Fruit fly (Drosophila melanogaster) whole organism, embryonic: ENCODE results near the gene CG18301.

Experiments used
- Bdp1 ChIP-seq: fragments of 200-800 bp; sonication (Bioruptor generic); optimal IDR thresholded peaks from 3 replicates; lab custom pipeline; 2016; ENCODE audit warnings: missing biosample characterization, missing genetic modification characterization
- Blimp-1 ChIP-seq: fragments of 200-800 bp; sonication (Bioruptor generic); optimal IDR thresholded peaks from 3 replicates; lab custom pipeline; 2018; ENCODE audit warnings: missing biosample characterization, missing genetic modification characterization, mild to moderate bottlenecking, moderate library complexity, missing genetic modification reagents
- CG10979 ChIP-seq: fragments of 200-800 bp; sonication (Bioruptor generic); optimal IDR thresholded peaks from 2 replicates; lab custom pipeline; 2018; ENCODE audit warnings: missing biosample characterization, mild to moderate bottlenecking, missing genetic modification characterization, moderate library complexity
- CG12219 ChIP-seq: fragments of 200-800 bp; sonication (Bioruptor generic); optimal IDR thresholded peaks from 3 replicates; lab custom pipeline; 2018; ENCODE audit warnings: missing biosample characterization, mild to moderate bottlenecking, missing genetic modification characterization
- CG13296 ChIP-seq: fragments of 200-800 bp; sonication (Bioruptor generic); optimal IDR thresholded peaks from 3 replicates; lab custom pipeline; 2018; ENCODE audit warnings: missing biosample characterization, mild to moderate bottlenecking, missing genetic modification characterization
- CG13775 ChIP-seq: fragments of 200-800 bp; sonication (Bioruptor generic); optimal IDR thresholded peaks from 3 replicates; lab custom pipeline; 2017; ENCODE audit warnings: missing biosample characterization, mild to moderate bottlenecking, missing genetic modification characterization
- CG14014 ChIP-seq: fragments of 200-800 bp; sonication (Bioruptor generic); IDR thresholded peaks from 2 replicates; pipeline ENCODE4 v1.3.6; 2022; ENCODE audit warnings: missing biosample characterization, missing genetic modification characterization
- CG1647 ChIP-seq: fragments of 200-800 bp; sonication (Bioruptor generic); optimal IDR thresholded peaks from 3 replicates; lab custom pipeline; 2016; ENCODE audit warnings: missing biosample characterization, missing genetic modification characterization
- CG17186 ChIP-seq: fragments of 200-800 bp; sonication (Bioruptor generic); optimal IDR thresholded peaks from 3 replicates; lab custom pipeline; 2017; ENCODE audit warnings: missing biosample characterization, missing genetic modification reagents, missing genetic modification characterization
- CG17328 ChIP-seq: fragments of 200-800 bp; sonication (Bioruptor generic); IDR thresholded peaks from 2 replicates; pipeline ENCODE4 v1.3.6; 2022; ENCODE audit warnings: missing biosample characterization, missing genetic modification characterization
- CG1792 ChIP-seq: fragments of 200-800 bp; sonication (Bioruptor generic); optimal IDR thresholded peaks from 2 replicates; lab custom pipeline; 2016; ENCODE audit warnings: missing biosample characterization, missing genetic modification characterization
- CG2199 ChIP-seq: fragments of 200-800 bp; sonication (Bioruptor generic); IDR thresholded peaks from 3 replicates; pipeline ENCODE4 v1.3.6; 2022; ENCODE audit warnings: missing biosample characterization, missing genetic modification characterization
- CG30403 ChIP-seq: fragments of 200-800 bp; sonication (Bioruptor generic); optimal IDR thresholded peaks from 3 replicates; lab custom pipeline; 2016; ENCODE audit warnings: missing biosample characterization, missing genetic modification characterization
- CG32772 ChIP-seq: fragments of 200-800 bp; sonication (Bioruptor generic); IDR thresholded peaks from 2 replicates; pipeline ENCODE4 v1.3.6; 2022; ENCODE audit warnings: missing biosample characterization, missing genetic modification characterization
- CG8281 ChIP-seq: fragments of 200-800 bp; sonication (Bioruptor generic); optimal IDR thresholded peaks from 2 replicates; lab custom pipeline; 2018; ENCODE audit warnings: missing biosample characterization, mild to moderate bottlenecking, missing genetic modification characterization, moderate library complexity
- CG8290 ChIP-seq, 3 experiments: fragments of 200-800 bp; sonication (Bioruptor generic); optimal IDR thresholded peaks; 2 replicates each; lab custom pipeline; 2016 to 2019; ENCODE audit warnings: missing biosample characterization in 3 of 3, missing genetic modification characterization in 3 of 3, mild to moderate bottlenecking in 2 of 3, moderate library complexity in 1 of 3
- CG8924 ChIP-seq: fragments of 200-800 bp; optimal IDR thresholded peaks from 3 replicates; lab custom pipeline; 2019; ENCODE audit warnings: missing biosample characterization, mild to moderate bottlenecking, missing genetic modification characterization, moderate library complexity
- CG9437 ChIP-seq: fragments of 200-800 bp; sonication (Bioruptor generic); optimal IDR thresholded peaks from 2 replicates; lab custom pipeline; 2018; ENCODE audit warnings: missing biosample characterization, mild to moderate bottlenecking, missing genetic modification characterization
- D19B ChIP-seq: fragments of 200-800 bp; sonication (Bioruptor generic); optimal IDR thresholded peaks from 2 replicates; lab custom pipeline; 2017; ENCODE audit warnings: missing biosample characterization, mild to moderate bottlenecking, missing genetic modification characterization
- Dfd ChIP-seq, 2 experiments: fragments of >200 bp; optimal IDR thresholded peaks; 2 replicates each; lab custom pipeline; 2017; ENCODE audit warnings: missing biosample characterization in 2 of 2, missing genetic modification characterization in 2 of 2
- Dll ChIP-seq: fragments of 200-800 bp; sonication (Bioruptor generic); IDR thresholded peaks from 4 replicates; pipeline ENCODE4 v1.3.6; 2022; ENCODE audit warnings: missing biosample characterization, missing genetic modification characterization; ENCODE audit not compliant: partially characterized antibody
- Fer1 ChIP-seq: fragments of 200-800 bp; sonication (Bioruptor generic); optimal IDR thresholded peaks from 2 replicates; lab custom pipeline; 2017; ENCODE audit warnings: missing biosample characterization, mild to moderate bottlenecking, missing genetic modification characterization
- HLH3B ChIP-seq: fragments of 200-800 bp; sonication (Bioruptor generic); IDR thresholded peaks from 2 replicates; pipeline ENCODE4 v1.3.6; 2022; ENCODE audit warnings: missing biosample characterization, missing genetic modification characterization
- Mes4 ChIP-seq: fragments of 200-800 bp; sonication (Bioruptor generic); optimal IDR thresholded peaks from 2 replicates; lab custom pipeline; 2016; ENCODE audit warnings: missing biosample characterization, missing genetic modification characterization
- NfI ChIP-seq: fragments of 200-800 bp; sonication (Bioruptor generic); optimal IDR thresholded peaks from 3 replicates; lab custom pipeline; 2018; ENCODE audit warnings: missing biosample characterization, mild to moderate bottlenecking, missing genetic modification characterization, moderate library complexity
- Oaz ChIP-seq: fragments of 200-800 bp; sonication (Bioruptor generic); IDR thresholded peaks from 2 replicates; pipeline ENCODE4 v1.3.6; 2022; ENCODE audit warnings: missing biosample characterization, missing genetic modification characterization
- Side ChIP-seq: fragments of 200-800 bp; sonication (Bioruptor generic); optimal IDR thresholded peaks from 2 replicates; lab custom pipeline; 2016; ENCODE audit warnings: missing biosample characterization, missing genetic modification characterization
- Six4 ChIP-seq: fragments of 200-800 bp; sonication (Bioruptor generic); optimal IDR thresholded peaks from 2 replicates; lab custom pipeline; 2016; ENCODE audit warnings: missing biosample characterization, missing genetic modification characterization
- Sox102F ChIP-seq: fragments of 200-800 bp; sonication (Bioruptor generic); optimal IDR thresholded peaks from 2 replicates; lab custom pipeline; 2018; ENCODE audit warnings: missing biosample characterization, mild to moderate bottlenecking, missing genetic modification characterization, moderate library complexity
- TFAM ChIP-seq: fragments of 200-800 bp; sonication (Bioruptor generic); optimal IDR thresholded peaks from 2 replicates; lab custom pipeline; 2017; ENCODE audit warnings: missing biosample characterization, missing genetic modification characterization, inconsistent platforms
- az2 ChIP-seq: fragments of 200-800 bp; sonication (Bioruptor generic); optimal IDR thresholded peaks from 3 replicates; lab custom pipeline; 2016; ENCODE audit warnings: missing biosample characterization, missing genetic modification characterization
- bowl ChIP-seq: fragments of 200-800 bp; sonication (Bioruptor generic); IDR thresholded peaks from 2 replicates; pipeline ENCODE4 v1.3.6; 2022; ENCODE audit warnings: missing biosample characterization, missing genetic modification characterization
- crp ChIP-seq, 2 experiments: fragments of 200-800 bp; sonication (Bioruptor generic); optimal IDR thresholded peaks; 2 replicates in 1 of 2; 3 replicates in 1 of 2; lab custom pipeline; 2017; ENCODE audit warnings: missing biosample characterization in 2 of 2, missing genetic modification characterization in 2 of 2, mild to moderate bottlenecking in 1 of 2, moderate library complexity in 1 of 2
- exex ChIP-seq: fragments of 200-800 bp; sonication (Bioruptor generic); optimal IDR thresholded peaks from 4 replicates; lab custom pipeline; 2018; ENCODE audit warnings: missing biosample characterization, mild to moderate bottlenecking, missing genetic modification characterization, moderate library complexity
- jigr1 ChIP-seq: fragments of 200-800 bp; sonication (Bioruptor generic); IDR thresholded peaks from 3 replicates; pipeline ENCODE4 v1.3.6; 2022; ENCODE audit warnings: missing biosample characterization, missing genetic modification characterization
- jumu ChIP-seq: fragments of 200-800 bp; sonication (Bioruptor generic); optimal IDR thresholded peaks from 3 replicates; lab custom pipeline; 2016; ENCODE audit warnings: missing biosample characterization, missing genetic modification characterization
- lbe ChIP-seq: fragments of 200-800 bp; sonication (Bioruptor generic); optimal IDR thresholded peaks from 2 replicates; lab custom pipeline; 2016; ENCODE audit warnings: missing biosample characterization, mild to moderate bottlenecking, missing genetic modification characterization
- onecut ChIP-seq: fragments of 200-800 bp; sonication (Bioruptor generic); IDR thresholded peaks from 2 replicates; pipeline ENCODE4 v1.3.6; 2022; ENCODE audit warnings: missing biosample characterization, missing genetic modification characterization
- org-1 ChIP-seq: fragments of 200-800 bp; sonication (Bioruptor generic); optimal IDR thresholded peaks from 2 replicates; lab custom pipeline; 2017; ENCODE audit warnings: missing biosample characterization, missing genetic modification characterization
- pan ChIP-seq, 4 experiments: fragments of >200 bp in 3 of 4; fragments of 200-800 bp in 1 of 4; sonication (Bioruptor generic) in 1 of 4; optimal IDR thresholded peaks in 3 of 4; IDR thresholded peaks in 1 of 4; 2 replicates each; pipeline versions ENCODE4 v1.3.6 to Lab custom; 2017 to 2022; ENCODE audit warnings: missing biosample characterization in 2 of 4, missing genetic modification characterization in 2 of 4, mixed read lengths in 1 of 4
- peb ChIP-seq: fragments of 200-800 bp; sonication (Bioruptor generic); IDR thresholded peaks from 2 replicates; pipeline ENCODE4 v1.3.6; 2022; ENCODE audit warnings: missing biosample characterization, missing genetic modification characterization
- repo ChIP-seq: fragments of 200-800 bp; sonication (Bioruptor generic); optimal IDR thresholded peaks from 2 replicates; lab custom pipeline; 2016; ENCODE audit warnings: missing biosample characterization, missing genetic modification characterization
- row ChIP-seq: fragments of 200-800 bp; sonication (Bioruptor generic); IDR thresholded peaks from 3 replicates; pipeline ENCODE4 v1.3.6; 2022; ENCODE audit warnings: missing biosample characterization, missing genetic modification characterization
- salm ChIP-seq: fragments of 200-800 bp; sonication (Bioruptor generic); optimal IDR thresholded peaks from 2 replicates; lab custom pipeline; 2018; ENCODE audit warnings: missing biosample characterization, mild to moderate bottlenecking, missing genetic modification characterization
- sd ChIP-seq: fragments of 200-800 bp; sonication (Bioruptor generic); optimal IDR thresholded peaks from 3 replicates; lab custom pipeline; 2018; ENCODE audit warnings: missing biosample characterization, mild to moderate bottlenecking, missing genetic modification characterization, moderate library complexity
- sima ChIP-seq: fragments of 200-800 bp; sonication (Bioruptor generic); optimal IDR thresholded peaks from 2 replicates; lab custom pipeline; 2016; ENCODE audit warnings: missing biosample characterization, missing genetic modification characterization
- slbo ChIP-seq: fragments of 200-800 bp; sonication (Bioruptor generic); IDR thresholded peaks from 2 replicates; pipeline ENCODE4 v1.3.6; 2022; ENCODE audit warnings: missing biosample characterization, missing genetic modification characterization
- sr ChIP-seq: fragments of 200-800 bp; sonication (Bioruptor generic); IDR thresholded peaks from 3 replicates; pipeline ENCODE4 v1.3.6; 2022; ENCODE audit warnings: missing biosample characterization, missing genetic modification characterization
- unpg ChIP-seq: fragments of 200-800 bp; sonication (Bioruptor generic); optimal IDR thresholded peaks from 3 replicates; lab custom pipeline; 2018; ENCODE audit warnings: missing biosample characterization, mild to moderate bottlenecking, missing genetic modification characterization, moderate library complexity
- vfl ChIP-seq: fragments of 200-800 bp; sonication (Bioruptor generic); optimal IDR thresholded peaks from 2 replicates; lab custom pipeline; 2016; ENCODE audit warnings: missing biosample characterization, missing genetic modification characterization

The CG18301 gene

DNA sequence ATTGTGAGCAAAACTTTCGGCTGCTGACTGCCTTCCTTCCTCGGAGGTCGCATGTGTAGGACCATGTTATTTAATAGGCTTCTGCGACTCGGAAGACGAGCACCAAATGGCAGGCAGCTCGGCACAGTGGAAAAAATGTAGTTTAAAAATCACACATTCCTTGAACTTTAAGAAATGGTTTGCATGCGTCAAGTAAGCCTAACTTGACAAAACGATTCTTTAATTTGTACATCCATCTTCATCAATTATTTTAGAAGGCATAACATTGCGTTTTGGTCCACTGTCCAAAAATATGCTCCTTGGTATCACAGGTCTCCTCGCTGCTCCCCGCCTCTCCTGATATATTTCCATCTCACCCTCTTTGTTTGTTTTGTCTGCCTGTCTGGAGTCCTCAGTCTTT lies 34.1 kb downstream of the CG18301 start (continued):
- peak; percentile 73 for TF ChIP-seq slbo
- TF ChIP-seq sima (GFP tag; lab: Kevin White, UChicago): no peak
- no peak for TF ChIP-seq repo (GFP tag; lab: Kevin White, UChicago)
- TF ChIP-seq Six4 (GFP tag; lab: Kevin White, UChicago): no peak
- peak; percentile 0 for TF ChIP-seq az2
- peak; percentile 50 for TF ChIP-seq CG13296
- peak; percentile 8; the same call in 1 of the 2 replicates for TF ChIP-seq onecut (GFP tag; lab: Robert Waterston, UW)
- TF ChIP-seq vfl (GFP tag; lab: Kevin White, UChicago): peak; percentile 3
- TF ChIP-seq sd: peak; percentile 1
- TF ChIP-seq jumu (GFP tag; lab: Kevin White, UChicago): peak; percentile 5
- TF ChIP-seq exex (tag; lab: Kevin White, UChicago): no peak
- no peak for TF ChIP-seq Bdp1 (GFP tag; lab: Kevin White, UChicago)
- no peak for TF ChIP-seq CG17186 (GFP tag; lab: Kevin White, UChicago)
- peak; percentile 28 for TF ChIP-seq CG8924 (tag; lab: Kevin White, UChicago)
- TF ChIP-seq Mes4 (GFP tag; lab: Kevin White, UChicago): no peak
- no peak for TF ChIP-seq crp (GFP tag; optimal IDR thresholded peaks at IDR 0.05; lab: Kevin White, UChicago)
- TF ChIP-seq bowl (GFP tag; lab: Robert Waterston, UW): no peak
- TF ChIP-seq jigr1: no peak
- TF ChIP-seq Dfd (GFP tag; optimal IDR thresholded peaks at IDR 0.05; lab: Kevin White, UChicago): no peak
- peak; percentile 69 for TF ChIP-seq CG14014
- TF ChIP-seq Oaz (GFP tag; lab: Robert Waterston, UW): 0 out of 2 replicates have a peak, but pooled peaks have one; percentile 7
- peak; percentile 50 for TF ChIP-seq unpg (GFP tag; lab: Kevin White, UChicago)
- no peak for TF ChIP-seq Blimp-1 (GFP tag; lab: Kevin White, UChicago)
- no peak for TF ChIP-seq TFAM (GFP tag; lab: Kevin White, UChicago)
- TF ChIP-seq D19B (GFP tag; lab: Kevin White, UChicago): peak; percentile 41
- no peak for TF ChIP-seq pan (optimal IDR thresholded peaks at IDR 0.05; lab: Kevin White, UChicago)
- peak in 1 of 2 experiments; percentile 52 for TF ChIP-seq pan (GFP tag; optimal IDR thresholded peaks at IDR 0.05 in 1 of 2, IDR thresholded peaks at IDR 0.05 in 1 of 2)
- TF ChIP-seq sr: no peak
- no peak for TF ChIP-seq lbe (GFP tag; lab: Kevin White, UChicago)
- TF ChIP-seq HLH3B: peak; percentile 56; the same call in 1 of the 2 replicates
- peak; percentile 70 for TF ChIP-seq row
- no peak for TF ChIP-seq CG8281 (tag; lab: Kevin White, UChicago)
- peak; percentile 34 for TF ChIP-seq CG30403 (GFP tag; lab: Kevin White, UChicago)
- no peak for TF ChIP-seq salm
- peak; percentile 23 for TF ChIP-seq CG10979 (tag; lab: Kevin White, UChicago)
- TF ChIP-seq CG8290 (GFP tag; optimal IDR thresholded peaks at IDR 0.05; lab: Kevin White, UChicago): no peak
- TF ChIP-seq CG8290 (tag; optimal IDR thresholded peaks at IDR 0.05; lab: Kevin White, UChicago): peak in 1 of 2 experiments; percentile 80
- TF ChIP-seq CG32772 (GFP tag; lab: Robert Waterston, UW): no peak
- TF ChIP-seq Sox102F (GFP tag; lab: Kevin White, UChicago): peak; percentile 17
- TF ChIP-seq Fer1 (GFP tag; lab: Kevin White, UChicago): peak; percentile 84
- TF ChIP-seq CG12219 (GFP tag; lab: Kevin White, UChicago): peak; percentile 48
- TF ChIP-seq Dll (GFP tag; lab: Robert Waterston, UW): no peak
- TF ChIP-seq Side (GFP tag; lab: Kevin White, UChicago): peak; percentile 52
- no peak for TF ChIP-seq CG1792 (GFP tag; lab: Kevin White, UChicago)
- peak; percentile 53 for TF ChIP-seq org-1 (GFP tag; lab: Kevin White, UChicago)
- peak; percentile 19 for TF ChIP-seq CG13775 (GFP tag; lab: Kevin White, UChicago)
- 0 out of 2 replicates have a peak, but pooled peaks have one; percentile 35 for TF ChIP-seq CG17328 (GFP tag; lab: Robert Waterston, UW)
- no peak for TF ChIP-seq CG9437 (GFP tag; lab: Kevin White, UChicago)
- no peak for TF ChIP-seq CG2199 (GFP tag; lab: Robert Waterston, UW)
- no peak for TF ChIP-seq peb
- TF ChIP-seq CG1647 (GFP tag; lab: Kevin White, UChicago): no peak
- peak; percentile 37 for TF ChIP-seq NfI
